Worm (Caenorhabditis elegans) whole organism, L1 larva: Measurements from ENCODE around the gene T11F9.14.

Source experiments
- C16A3.4 ChIP-seq: fragments of 150-350 bp; optimal IDR thresholded peaks from 2 replicates; lab custom pipeline; 2014; ENCODE audit warnings: missing biosample characterization, missing genetic modification characterization
- C34B4.2 ChIP-seq: sonication (generic microtip); optimal IDR thresholded peaks from 2 replicates; lab custom pipeline; 2017; ENCODE audit warnings: mild to moderate bottlenecking, missing genetic modification characterization, missing compliant biosample characterization
- F16B12.6 ChIP-seq: fragments of 150-350 bp; optimal IDR thresholded peaks from 2 replicates; lab custom pipeline; 2014; ENCODE audit warnings: missing biosample characterization, missing genetic modification characterization
- Y116A8C.19 ChIP-seq: sonication (generic microtip); optimal IDR thresholded peaks from 2 replicates; lab custom pipeline; 2016; ENCODE audit warnings: missing compliant biosample characterization, missing genetic modification characterization, borderline replicate concordance
- aha-1 ChIP-seq: fragments of 150-350 bp; optimal IDR thresholded peaks from 2 replicates; lab custom pipeline; 2014; ENCODE audit warnings: missing biosample characterization, missing genetic modification characterization
- alr-1 ChIP-seq: fragments of 200-800 bp; sonication (Bioruptor generic); optimal IDR thresholded peaks from 2 replicates; lab custom pipeline; 2018; ENCODE audit warnings: borderline replicate concordance, mild to moderate bottlenecking, missing genetic modification characterization, missing compliant biosample characterization
- blmp-1 ChIP-seq: fragments of 150-350 bp; optimal IDR thresholded peaks from 2 replicates; lab custom pipeline; 2014; ENCODE audit warnings: missing biosample characterization, missing genetic modification characterization
- ceh-63 ChIP-seq: fragments of 200-800 bp; sonication (Bioruptor generic); optimal IDR thresholded peaks from 2 replicates; lab custom pipeline; 2018; ENCODE audit warnings: mild to moderate bottlenecking, missing genetic modification characterization, missing compliant biosample characterization
- ceh-82 ChIP-seq, 3 experiments: fragments of 150-350 bp in 1 of 3; sonication (generic microtip) in 2 of 3; optimal IDR thresholded peaks; 2 replicates each; lab custom pipeline; 2014 to 2017; ENCODE audit warnings: missing biosample characterization in 3 of 3, missing genetic modification characterization in 3 of 3
- ceh-88 ChIP-seq: fragments of 200-800 bp; sonication (Bioruptor generic); IDR thresholded peaks from 2 replicates; pipeline ENCODE4 v1.3.6; 2022; ENCODE audit warnings: missing genetic modification characterization, missing compliant biosample characterization
- ces-1 ChIP-seq: fragments of 150-350 bp; optimal IDR thresholded peaks from 2 replicates; lab custom pipeline; 2014; ENCODE audit warnings: missing biosample characterization, missing genetic modification reagents, missing genetic modification characterization
- dpl-1 ChIP-seq, 3 experiments: fragments of 150-350 bp in 2 of 3; sonication (generic microtip) in 1 of 3; optimal IDR thresholded peaks; 2 replicates each; lab custom pipeline; 2014 to 2017; ENCODE audit warnings: missing biosample characterization in 3 of 3, missing genetic modification characterization in 3 of 3, missing genetic modification reagents in 3 of 3
- dsc-1 ChIP-seq: sonication (generic microtip); optimal IDR thresholded peaks from 2 replicates; lab custom pipeline; 2016; ENCODE audit warnings: mild to moderate bottlenecking, missing genetic modification characterization, missing compliant biosample characterization
- efl-1 ChIP-seq, 4 experiments: fragments of 150-350 bp; optimal IDR thresholded peaks in 3 of 4; peaks in 1 of 4; 1 replicate in 1 of 4; 2 replicates in 3 of 4; lab custom pipeline; 2014; ENCODE audit warnings: missing biosample characterization in 2 of 4, missing genetic modification characterization in 2 of 4, missing genetic modification reagents in 2 of 4
- efl-3 ChIP-seq: fragments of 200-800 bp; sonication (Bioruptor generic); optimal IDR thresholded peaks from 2 replicates; lab custom pipeline; 2018; ENCODE audit warnings: mild to moderate bottlenecking, missing genetic modification characterization, missing compliant biosample characterization
- egl-13 ChIP-seq: sonication (generic microtip); optimal IDR thresholded peaks from 2 replicates; lab custom pipeline; 2016; ENCODE audit warnings: missing genotype, missing genetic modification reagents, missing genetic modification characterization, missing compliant biosample characterization
- elt-3 ChIP-seq, 6 experiments: fragments of 150-350 bp in 1 of 6; sonication (generic microtip); optimal IDR thresholded peaks; 2 replicates each; lab custom pipeline; 2017 to 2018; ENCODE audit warnings: missing biosample characterization in 6 of 6, missing genetic modification characterization in 6 of 6, inconsistent platforms in 1 of 6
- ets-5 ChIP-seq: fragments of 200-800 bp; sonication (Bioruptor generic); IDR thresholded peaks from 2 replicates; pipeline ENCODE4 v1.3.6; 2022; ENCODE audit warnings: missing genetic modification characterization, missing compliant biosample characterization
- fkh-4 ChIP-seq: sonication (generic microtip); optimal IDR thresholded peaks from 2 replicates; lab custom pipeline; 2016; ENCODE audit warnings: missing compliant biosample characterization, missing genetic modification characterization, borderline replicate concordance
- fkh-8 ChIP-seq: sonication (generic microtip); optimal IDR thresholded peaks from 2 replicates; lab custom pipeline; 2016; ENCODE audit warnings: mild to moderate bottlenecking, missing genetic modification characterization, missing compliant biosample characterization
- fos-1 ChIP-seq: fragments of 150-350 bp; optimal IDR thresholded peaks from 2 replicates; lab custom pipeline; 2014; ENCODE audit warnings: missing biosample characterization, missing genetic modification characterization
- grh-1 ChIP-seq: fragments of 200-800 bp; sonication (Bioruptor generic); IDR thresholded peaks from 2 replicates; pipeline ENCODE4 v1.3.6; 2022; ENCODE audit warnings: missing genetic modification reagents, missing genetic modification characterization, missing compliant biosample characterization
- hlh-17 ChIP-seq: fragments of 200-800 bp; sonication (Bioruptor generic); optimal IDR thresholded peaks from 2 replicates; lab custom pipeline; 2018; ENCODE audit warnings: missing genetic modification characterization, mild to moderate bottlenecking, missing compliant biosample characterization, moderate library complexity, borderline replicate concordance
- hlh-4 ChIP-seq: sonication (generic microtip); optimal IDR thresholded peaks from 2 replicates; lab custom pipeline; 2016; ENCODE audit warnings: mild to moderate bottlenecking, missing genetic modification characterization, missing compliant biosample characterization
- hpl-2 ChIP-seq: fragments of 150-350 bp; optimal IDR thresholded peaks from 2 replicates; lab custom pipeline; 2014; ENCODE audit warnings: missing biosample characterization, missing genetic modification reagents, missing genetic modification characterization
- irx-1 ChIP-seq: sonication (generic microtip); optimal IDR thresholded peaks from 2 replicates; lab custom pipeline; 2016; ENCODE audit warnings: missing genetic modification characterization, missing compliant biosample characterization
- lin-13 ChIP-seq: fragments of 150-350 bp; optimal IDR thresholded peaks from 2 replicates; lab custom pipeline; 2014; ENCODE audit warnings: missing biosample characterization, missing genetic modification reagents, missing genetic modification characterization
- lin-35 ChIP-seq, 2 experiments: fragments of 150-350 bp; optimal IDR thresholded peaks; 2 replicates each; lab custom pipeline; 2014; ENCODE audit warnings: missing biosample characterization in 2 of 2, missing genetic modification characterization in 2 of 2, missing genetic modification reagents in 2 of 2
- lir-3 ChIP-seq: sonication (generic microtip); optimal IDR thresholded peaks from 2 replicates; lab custom pipeline; 2016; ENCODE audit warnings: mild to moderate bottlenecking, missing genetic modification characterization, moderate library complexity, missing compliant biosample characterization; ENCODE audit not compliant: poor library complexity
- mab-9 ChIP-seq: fragments of 200-800 bp; sonication (Bioruptor generic); IDR thresholded peaks from 2 replicates; pipeline ENCODE4 v1.3.6; 2022; ENCODE audit warnings: missing genetic modification reagents, missing genetic modification characterization, missing compliant biosample characterization
- mdl-1 ChIP-seq, 2 experiments: fragments of 150-350 bp; optimal IDR thresholded peaks; 2 replicates each; lab custom pipeline; 2014 to 2017; ENCODE audit warnings: missing biosample characterization in 2 of 2, missing genetic modification characterization in 2 of 2, inconsistent platforms in 1 of 2
- nhr-11 ChIP-seq: fragments of 150-350 bp; optimal IDR thresholded peaks from 2 replicates; lab custom pipeline; 2014; ENCODE audit warnings: missing biosample characterization, missing genetic modification characterization
- nhr-20 ChIP-seq: sonication (generic microtip); optimal IDR thresholded peaks from 2 replicates; lab custom pipeline; 2016; ENCODE audit warnings: mild to moderate bottlenecking, missing genetic modification characterization, missing compliant biosample characterization
- nhr-237 ChIP-seq: fragments of 150-350 bp; optimal IDR thresholded peaks from 2 replicates; lab custom pipeline; 2014; ENCODE audit warnings: missing biosample characterization, missing genetic modification characterization
- nhr-77 ChIP-seq: fragments of 150-350 bp; optimal IDR thresholded peaks from 2 replicates; lab custom pipeline; 2014; ENCODE audit warnings: missing biosample characterization, missing genetic modification characterization
- nhr-84 ChIP-seq: sonication (generic microtip); optimal IDR thresholded peaks from 2 replicates; lab custom pipeline; 2017; ENCODE audit warnings: missing biosample characterization, missing genetic modification characterization
- nhr-85 ChIP-seq: sonication (generic microtip); peaks from one replicate; lab custom pipeline; 2016; ENCODE audit warnings: missing genetic modification characterization, inconsistent platforms, missing compliant biosample characterization
- nhr-90 ChIP-seq: sonication (generic microtip); optimal IDR thresholded peaks from 2 replicates; lab custom pipeline; 2016; ENCODE audit warnings: mild to moderate bottlenecking, missing genetic modification characterization, missing compliant biosample characterization; ENCODE audit not compliant: poor library complexity
- pag-3 ChIP-seq: sonication (generic microtip); optimal IDR thresholded peaks from 2 replicates; lab custom pipeline; 2017; ENCODE audit warnings: missing genetic modification characterization, mild to moderate bottlenecking, missing compliant biosample characterization, antibody characterized with exemption, borderline replicate concordance; ENCODE audit not compliant: insufficient read depth
- pqm-1 ChIP-seq: sonication (generic microtip); optimal IDR thresholded peaks from 3 replicates; lab custom pipeline; 2017; ENCODE audit warnings: missing biosample characterization, missing genetic modification characterization
- rnt-1 ChIP-seq: sonication (generic microtip); optimal IDR thresholded peaks from 2 replicates; lab custom pipeline; 2016; ENCODE audit warnings: mild to moderate bottlenecking, missing genetic modification characterization, moderate library complexity, missing compliant biosample characterization
- snpc-4 ChIP-seq: fragments of 150-350 bp; optimal IDR thresholded peaks from 2 replicates; lab custom pipeline; 2014; ENCODE audit warnings: missing biosample characterization, missing genetic modification characterization
- sox-4 ChIP-seq: sonication (generic microtip); optimal IDR thresholded peaks from 2 replicates; lab custom pipeline; 2016; ENCODE audit warnings: missing genetic modification characterization, missing compliant biosample characterization
- tlp-1 ChIP-seq: fragments of 150-350 bp; optimal IDR thresholded peaks from 2 replicates; lab custom pipeline; 2014; ENCODE audit warnings: missing biosample characterization, missing genetic modification characterization
- unc-30 ChIP-seq: sonication (generic microtip); optimal IDR thresholded peaks from 2 replicates; lab custom pipeline; 2017; ENCODE audit warnings: missing biosample characterization, missing genetic modification characterization
- vab-15 ChIP-seq: sonication (generic microtip); optimal IDR thresholded peaks from 2 replicates; lab custom pipeline; 2017; ENCODE audit warnings: missing genotype, mild to moderate bottlenecking, missing genetic modification characterization, missing compliant biosample characterization
- xbp-1 ChIP-seq: sonication (generic microtip); optimal IDR thresholded peaks from 2 replicates; lab custom pipeline; 2016; ENCODE audit warnings: missing genetic modification characterization, missing compliant biosample characterization

The T11F9.14 gene

ce11 chrV:11521448-11521847 is 40.8 kb upstream of the T11F9.14 start, which contains the start of gene pafo-1 (continued):
- peak; percentile 81 for TF ChIP-seq sox-4
- peak; percentile 97 for TF ChIP-seq nhr-85 (tag; lab: Kevin White, UChicago)
- peak in 1 of 2 experiments; percentile 78 for TF ChIP-seq mdl-1 (tag; optimal IDR thresholded peaks at IDR 0.05; lab: Kevin White, UChicago)
- TF ChIP-seq fkh-8 = peak; percentile 79
- peak; percentile 85 for TF ChIP-seq irx-1 (tag; lab: Kevin White, UChicago)
- no peak for TF ChIP-seq ceh-63
- TF ChIP-seq dpl-1 (GFP tag; optimal IDR thresholded peaks at IDR 0.05; lab: Kevin White, UChicago) = peak; percentile 99
- TF ChIP-seq vab-15 = no peak
- TF ChIP-seq tlp-1 = no peak
- peak; percentile 94 for TF ChIP-seq dsc-1 (tag; lab: Kevin White, UChicago)
- peak; percentile 93 for TF ChIP-seq nhr-90
- TF ChIP-seq lir-3 = peak; percentile 68
- TF ChIP-seq fkh-4 (tag; lab: Kevin White, UChicago) = peak; percentile 28
- TF ChIP-seq elt-3 (tag; optimal IDR thresholded peaks at IDR 0.05; lab: Kevin White, UChicago) = peak in 2 of 6 experiments; percentile 79 to 80
- peak; percentile 90 for TF ChIP-seq xbp-1 (tag; lab: Kevin White, UChicago)
- peak; percentile 77 for TF ChIP-seq egl-13 (tag; lab: Kevin White, UChicago)
- TF ChIP-seq rnt-1 (tag; lab: Kevin White, UChicago) = peak; percentile 95
- TF ChIP-seq lin-35 (GFP tag; optimal IDR thresholded peaks at IDR 0.05; lab: Kevin White, UChicago) = peak; percentile 99
- peak; percentile 20; the same call in 1 of the 2 replicates for TF ChIP-seq ceh-88 (GFP tag; lab: Robert Waterston, UW)
- TF ChIP-seq grh-1 = peak; percentile 93
- peak; percentile 83 for TF ChIP-seq snpc-4 (tag; lab: Kevin White, UChicago)
- no peak for TF ChIP-seq ets-5 (GFP tag; lab: Robert Waterston, UW)
- TF ChIP-seq efl-1 (optimal IDR thresholded peaks at IDR 0.05; lab: Kevin White, UChicago) = peak; percentile 98 to 99
- peak; percentile 99 to 100 for TF ChIP-seq efl-1 (GFP tag; optimal IDR thresholded peaks at IDR 0.05 in 1 of 2; lab: Kevin White, UChicago)
- peak; percentile 60 for TF ChIP-seq nhr-77
- TF ChIP-seq pqm-1 (tag; lab: Kevin White, UChicago) = no peak
- no peak for TF ChIP-seq unc-30 (tag; lab: Kevin White, UChicago)
- peak; percentile 87 for TF ChIP-seq lin-13 (GFP tag; lab: Kevin White, UChicago)
- peak; percentile 84 for TF ChIP-seq blmp-1
- peak; percentile 13 for TF ChIP-seq pag-3 (tag; lab: Kevin White, UChicago)
- peak; percentile 5 for TF ChIP-seq C34B4.2
- peak; percentile 47 for TF ChIP-seq efl-3
- peak; percentile 81 for TF ChIP-seq nhr-11 (tag; lab: Kevin White, UChicago)
- TF ChIP-seq aha-1 (tag; lab: Kevin White, UChicago) = peak; percentile 56
- TF ChIP-seq nhr-20 (tag; lab: Kevin White, UChicago) = peak; percentile 92
- TF ChIP-seq C16A3.4 (tag; lab: Kevin White, UChicago) = peak; percentile 82
- no peak for TF ChIP-seq hlh-4
- no peak for TF ChIP-seq hpl-2 (GFP tag; lab: Kevin White, UChicago)
- no peak for TF ChIP-seq hlh-17 (GFP tag; lab: Kevin White, UChicago)
- TF ChIP-seq alr-1 (tag; lab: Kevin White, UChicago) = no peak
- peak; percentile 67 for TF ChIP-seq F16B12.6
- peak; percentile 67 for TF ChIP-seq mab-9 (GFP tag; lab: Robert Waterston, UW)
- TF ChIP-seq nhr-237 (tag; lab: Kevin White, UChicago) = peak; percentile 35
- TF ChIP-seq nhr-84 (tag; lab: Kevin White, UChicago) = no peak
- TF ChIP-seq ces-1 (GFP tag; lab: Kevin White, UChicago) = no peak
- peak; percentile 84 for TF ChIP-seq fos-1 (tag; lab: Kevin White, UChicago)
- peak; percentile 80 to 93 (median 92) for TF ChIP-seq ceh-82 (tag; optimal IDR thresholded peaks at IDR 0.05; lab: Kevin White, UChicago)
- no peak for TF ChIP-seq Y116A8C.19 (tag; lab: Kevin White, UChicago)
